Fruit fly (Drosophila melanogaster) whole organism, embryonic: Measurements from ENCODE around the gene CG42833.

Experiments used
- Atf3 ChIP-seq: fragments of 200-800 bp; sonication (Bioruptor generic); optimal IDR thresholded peaks from 3 replicates; lab custom pipeline; 2016; ENCODE audit warnings: missing biosample characterization, missing genetic modification characterization
- Blimp-1 ChIP-seq: fragments of 200-800 bp; sonication (Bioruptor generic); optimal IDR thresholded peaks from 3 replicates; lab custom pipeline; 2018; ENCODE audit warnings: missing biosample characterization, missing genetic modification characterization, mild to moderate bottlenecking, moderate library complexity, missing genetic modification reagents
- CG1024 ChIP-seq: fragments of 200-800 bp; sonication (Bioruptor generic); IDR thresholded peaks from 2 replicates; pipeline ENCODE4 v1.3.6; 2022; ENCODE audit warnings: missing biosample characterization, missing genetic modification characterization
- CG10267 ChIP-seq: fragments of 200-800 bp; sonication (Bioruptor generic); optimal IDR thresholded peaks from 2 replicates; lab custom pipeline; 2018; ENCODE audit warnings: missing biosample characterization, mild to moderate bottlenecking, missing genetic modification characterization, moderate library complexity
- CG10274 ChIP-seq: fragments of 200-800 bp; sonication (Bioruptor generic); optimal IDR thresholded peaks from 3 replicates; lab custom pipeline; 2017; ENCODE audit warnings: missing biosample characterization, mild to moderate bottlenecking, missing genetic modification characterization
- CG1233 ChIP-seq: fragments of 200-800 bp; sonication (Bioruptor generic); optimal IDR thresholded peaks from 4 replicates; lab custom pipeline; 2018; ENCODE audit warnings: missing biosample characterization, mild to moderate bottlenecking, missing genetic modification characterization
- CG1647 ChIP-seq: fragments of 200-800 bp; sonication (Bioruptor generic); optimal IDR thresholded peaks from 3 replicates; lab custom pipeline; 2016; ENCODE audit warnings: missing biosample characterization, missing genetic modification characterization
- CG16863 ChIP-seq: fragments of 200-800 bp; sonication (Bioruptor generic); optimal IDR thresholded peaks from 3 replicates; lab custom pipeline; 2016; ENCODE audit warnings: missing biosample characterization, missing genetic modification characterization
- CG18764 ChIP-seq: fragments of 200-800 bp; sonication (Bioruptor generic); optimal IDR thresholded peaks from 3 replicates; lab custom pipeline; 2016; ENCODE audit warnings: missing biosample characterization, missing genetic modification characterization
- CG2678 ChIP-seq: fragments of 200-800 bp; sonication (Bioruptor generic); optimal IDR thresholded peaks from 3 replicates; lab custom pipeline; 2019; ENCODE audit warnings: missing biosample characterization, mild to moderate bottlenecking, missing genetic modification characterization, moderate library complexity
- CG30020 ChIP-seq: fragments of 200-800 bp; optimal IDR thresholded peaks from 2 replicates; lab custom pipeline; 2019; ENCODE audit warnings: missing biosample characterization, mild to moderate bottlenecking, missing genetic modification characterization, moderate library complexity
- CG31224 ChIP-seq: fragments of 200-800 bp; sonication (Bioruptor generic); IDR thresholded peaks from 2 replicates; pipeline ENCODE4 v1.3.6; 2022; ENCODE audit warnings: missing biosample characterization, missing genetic modification characterization
- CG32767 ChIP-seq: fragments of 200-800 bp; sonication (Bioruptor generic); IDR thresholded peaks from 2 replicates; pipeline ENCODE4 v1.3.6; 2022; ENCODE audit warnings: missing biosample characterization, missing genetic modification characterization
- CG3281 ChIP-seq: fragments of 200-800 bp; sonication (Bioruptor generic); optimal IDR thresholded peaks from 3 replicates; lab custom pipeline; 2017; ENCODE audit warnings: missing biosample characterization, mild to moderate bottlenecking, missing genetic modification characterization
- CG33557 ChIP-seq: fragments of 200-800 bp; sonication (Bioruptor generic); optimal IDR thresholded peaks from 2 replicates; lab custom pipeline; 2019; ENCODE audit warnings: missing biosample characterization, mild to moderate bottlenecking, missing genetic modification characterization, moderate library complexity
- CG3838 ChIP-seq: fragments of 200-800 bp; sonication (Bioruptor generic); optimal IDR thresholded peaks from 3 replicates; lab custom pipeline; 2016; ENCODE audit warnings: missing biosample characterization, missing genetic modification characterization
- CG42726 ChIP-seq: fragments of 200-800 bp; sonication (Bioruptor generic); IDR thresholded peaks from 2 replicates; pipeline ENCODE4 v1.3.6; 2022; ENCODE audit warnings: missing biosample characterization, missing genetic modification characterization; ENCODE audit not compliant: partially characterized antibody
- CG4282 ChIP-seq: fragments of 200-800 bp; sonication (Bioruptor generic); optimal IDR thresholded peaks from 2 replicates; lab custom pipeline; 2016; ENCODE audit warnings: missing biosample characterization, missing genetic modification characterization
- CG4360 ChIP-seq: fragments of 200-800 bp; sonication (Bioruptor generic); IDR thresholded peaks from 2 replicates; pipeline ENCODE4 v1.3.6; 2022; ENCODE audit warnings: missing biosample characterization, missing genetic modification characterization
- CG43689 ChIP-seq: fragments of 200-800 bp; sonication (Bioruptor generic); IDR thresholded peaks from 2 replicates; pipeline ENCODE4 v1.3.6; 2022; ENCODE audit warnings: missing biosample characterization, missing genetic modification characterization
- CG5180 ChIP-seq: fragments of 200-800 bp; sonication (Bioruptor generic); optimal IDR thresholded peaks from 3 replicates; lab custom pipeline; 2017; ENCODE audit warnings: missing biosample characterization, missing genetic modification characterization, mild to moderate bottlenecking, moderate library complexity, missing genetic modification reagents
- CG6683 ChIP-seq: fragments of 200-800 bp; sonication (Bioruptor generic); optimal IDR thresholded peaks from 2 replicates; lab custom pipeline; 2017; ENCODE audit warnings: missing biosample characterization, mild to moderate bottlenecking, missing genetic modification characterization, missing genetic modification reagents
- CG8281 ChIP-seq: fragments of 200-800 bp; sonication (Bioruptor generic); optimal IDR thresholded peaks from 2 replicates; lab custom pipeline; 2018; ENCODE audit warnings: missing biosample characterization, mild to moderate bottlenecking, missing genetic modification characterization, moderate library complexity
- CG9215 ChIP-seq: fragments of 200-800 bp; sonication (Bioruptor generic); IDR thresholded peaks from 2 replicates; pipeline ENCODE4 v1.3.6; 2022; ENCODE audit warnings: missing biosample characterization, missing genetic modification characterization
- CG9727 ChIP-seq: fragments of 200-800 bp; sonication (Bioruptor generic); optimal IDR thresholded peaks from 3 replicates; lab custom pipeline; 2017; ENCODE audit warnings: missing biosample characterization, mild to moderate bottlenecking, missing genetic modification characterization
- CG9876 ChIP-seq: fragments of 200-800 bp; sonication (Bioruptor generic); optimal IDR thresholded peaks from 2 replicates; lab custom pipeline; 2016; ENCODE audit warnings: missing biosample characterization, missing genetic modification characterization
- Camta ChIP-seq: fragments of 200-800 bp; sonication (Bioruptor generic); optimal IDR thresholded peaks from 2 replicates; lab custom pipeline; 2016; ENCODE audit warnings: missing biosample characterization, missing genetic modification characterization
- CrebB ChIP-seq: fragments of 200-800 bp; sonication (Bioruptor generic); optimal IDR thresholded peaks from 3 replicates; lab custom pipeline; 2018; ENCODE audit warnings: missing biosample characterization, mild to moderate bottlenecking, missing genetic modification characterization
- E2f1 ChIP-seq: fragments of 200-800 bp; sonication (Bioruptor generic); IDR thresholded peaks from 2 replicates; pipeline ENCODE4 v1.3.6; 2022; ENCODE audit warnings: missing biosample characterization, missing genetic modification characterization
- Gug ChIP-seq: fragments of 200-800 bp; sonication (Bioruptor generic); IDR thresholded peaks from 4 replicates; pipeline ENCODE4 v1.3.6; 2022; ENCODE audit warnings: missing biosample characterization, missing genetic modification characterization
- HLH3B ChIP-seq: fragments of 200-800 bp; sonication (Bioruptor generic); IDR thresholded peaks from 2 replicates; pipeline ENCODE4 v1.3.6; 2022; ENCODE audit warnings: missing biosample characterization, missing genetic modification characterization
- HLH4C ChIP-seq: fragments of 200-800 bp; sonication (Bioruptor generic); IDR thresholded peaks from 3 replicates; pipeline ENCODE4 v1.3.6; 2022; ENCODE audit warnings: missing biosample characterization, missing genetic modification characterization; ENCODE audit not compliant: partially characterized antibody
- Hmr ChIP-seq: fragments of 200-800 bp; sonication (Bioruptor generic); optimal IDR thresholded peaks from 3 replicates; lab custom pipeline; 2017; ENCODE audit warnings: mild to moderate bottlenecking, missing biosample characterization, missing genetic modification reagents, missing genetic modification characterization
- Med ChIP-seq: fragments of 200-800 bp; sonication (Bioruptor generic); peaks from one replicate; lab custom pipeline; 2016; ENCODE audit warnings: missing biosample characterization, missing genetic modification characterization, mild to moderate bottlenecking, inconsistent platforms, moderate library complexity
- NK7.1 ChIP-seq: fragments of 200-800 bp; sonication (Bioruptor generic); optimal IDR thresholded peaks from 3 replicates; lab custom pipeline; 2016; ENCODE audit warnings: missing biosample characterization, missing genetic modification characterization
- Nf-YB ChIP-seq: fragments of 200-800 bp; sonication (Bioruptor generic); optimal IDR thresholded peaks from 3 replicates; lab custom pipeline; 2019; ENCODE audit warnings: missing biosample characterization, mild to moderate bottlenecking, missing genetic modification characterization, moderate library complexity
- Ptx1 ChIP-seq: fragments of 200-800 bp; sonication (Bioruptor generic); IDR thresholded peaks from 2 replicates; pipeline ENCODE4 v1.3.6; 2022; ENCODE audit warnings: missing biosample characterization, missing genetic modification characterization
- br ChIP-seq: fragments of >200 bp; optimal IDR thresholded peaks from 2 replicates; lab custom pipeline; 2017
- chm ChIP-seq: fragments of 200-800 bp; sonication (Bioruptor generic); IDR thresholded peaks from 2 replicates; pipeline ENCODE4 v1.3.6; 2022; ENCODE audit warnings: missing biosample characterization, missing genetic modification characterization
- fd3F ChIP-seq: fragments of 200-800 bp; sonication (Bioruptor generic); optimal IDR thresholded peaks from 2 replicates; lab custom pipeline; 2018; ENCODE audit warnings: missing biosample characterization, mild to moderate bottlenecking, missing genetic modification characterization, moderate library complexity
- gem ChIP-seq: fragments of 200-800 bp; sonication (Bioruptor generic); optimal IDR thresholded peaks from 2 replicates; lab custom pipeline; 2019; ENCODE audit warnings: missing biosample characterization, mild to moderate bottlenecking, missing genetic modification characterization, moderate library complexity
- grau ChIP-seq: fragments of 200-800 bp; optimal IDR thresholded peaks from 3 replicates; lab custom pipeline; 2019; ENCODE audit warnings: missing biosample characterization, mild to moderate bottlenecking, missing genetic modification characterization, moderate library complexity
- gsb ChIP-seq: fragments of 200-800 bp; sonication (Bioruptor generic); IDR thresholded peaks from 2 replicates; pipeline ENCODE4 v1.3.6; 2022; ENCODE audit warnings: missing biosample characterization, missing genetic modification characterization
- nerfin-2 ChIP-seq: fragments of 200-800 bp; sonication (Bioruptor generic); IDR thresholded peaks from 2 replicates; pipeline ENCODE4 v1.3.6; 2022; ENCODE audit warnings: missing biosample characterization, missing genetic modification characterization; ENCODE audit not compliant: partially characterized antibody
- org-1 ChIP-seq: fragments of 200-800 bp; sonication (Bioruptor generic); optimal IDR thresholded peaks from 2 replicates; lab custom pipeline; 2017; ENCODE audit warnings: missing biosample characterization, missing genetic modification characterization
- pfk ChIP-seq: fragments of 200-800 bp; sonication (Bioruptor generic); optimal IDR thresholded peaks from 2 replicates; lab custom pipeline; 2018; ENCODE audit warnings: missing biosample characterization, mild to moderate bottlenecking, missing genetic modification characterization, moderate library complexity
- seq ChIP-seq: fragments of 200-800 bp; sonication (Bioruptor generic); IDR thresholded peaks from 2 replicates; pipeline ENCODE4 v1.3.6; 2022; ENCODE audit warnings: missing biosample characterization, missing genetic modification characterization
- sqz ChIP-seq: fragments of 200-800 bp; sonication (Bioruptor generic); optimal IDR thresholded peaks from 3 replicates; lab custom pipeline; 2018; ENCODE audit warnings: missing biosample characterization, mild to moderate bottlenecking, missing genetic modification characterization
- sr ChIP-seq: fragments of 200-800 bp; sonication (Bioruptor generic); IDR thresholded peaks from 3 replicates; pipeline ENCODE4 v1.3.6; 2022; ENCODE audit warnings: missing biosample characterization, missing genetic modification characterization
- tap ChIP-seq: fragments of 200-800 bp; optimal IDR thresholded peaks from 3 replicates; lab custom pipeline; 2019; ENCODE audit warnings: missing biosample characterization, mild to moderate bottlenecking, missing genetic modification characterization, moderate library complexity
- twi ChIP-seq: fragments of 200-800 bp; optimal IDR thresholded peaks from 2 replicates; lab custom pipeline; 2019; ENCODE audit warnings: missing biosample characterization, mild to moderate bottlenecking, missing genetic modification characterization, moderate library complexity

Gene CG42833

dm6 chr3L:20195875-20196274 lies 4.0 kb upstream of the CG42833 start (continued):
- no peak for TF ChIP-seq HLH4C (GFP tag; lab: Robert Waterston, UW)
- TF ChIP-seq CG42726: no peak
- peak; percentile 67 for TF ChIP-seq CG2678 (tag; lab: Kevin White, UChicago)
- peak; percentile 69; the same call in 1 of the 2 replicates for TF ChIP-seq HLH3B
- TF ChIP-seq E2f1 (GFP tag; lab: Robert Waterston, UW): no peak
- peak; percentile 75 for TF ChIP-seq gem
- TF ChIP-seq CG3281 (GFP tag; lab: Kevin White, UChicago): no peak
- TF ChIP-seq CrebB (tag; lab: Kevin White, UChicago): no peak
- no peak for TF ChIP-seq CG30020 (tag; lab: Kevin White, UChicago)
- TF ChIP-seq org-1: peak; percentile 31
- TF ChIP-seq CG6683 (GFP tag; lab: Kevin White, UChicago): no peak
- TF ChIP-seq Gug (GFP tag; lab: Robert Waterston, UW): peak; percentile 50; the same call in 2 of the 4 replicates
- peak; percentile 28 for TF ChIP-seq CG10267 (tag; lab: Kevin White, UChicago)
- no peak for TF ChIP-seq CG4282 (GFP tag; lab: Kevin White, UChicago)
- TF ChIP-seq CG33557: peak; percentile 27
- TF ChIP-seq CG1024 (GFP tag; lab: Robert Waterston, UW): 0 out of 2 replicates have a peak, but pooled peaks have one; percentile 44
- TF ChIP-seq pfk (GFP tag; lab: Kevin White, UChicago): no peak
- TF ChIP-seq Hmr (GFP tag; lab: Kevin White, UChicago): no peak
- TF ChIP-seq grau (tag; lab: Kevin White, UChicago): peak; percentile 95
- TF ChIP-seq fd3F: no peak
- no peak for TF ChIP-seq CG9215 (GFP tag; lab: Robert Waterston, UW)
- TF ChIP-seq sqz (GFP tag; lab: Kevin White, UChicago): no peak
- TF ChIP-seq seq (GFP tag; lab: Robert Waterston, UW): peak; percentile 42; the same call in 1 of the 2 replicates
- no peak for TF ChIP-seq NK7.1
- TF ChIP-seq Ptx1: peak; percentile 79
- TF ChIP-seq CG18764 (GFP tag; lab: Kevin White, UChicago): peak; percentile 34
- TF ChIP-seq CG31224 (GFP tag; lab: Robert Waterston, UW): no peak
- TF ChIP-seq CG9727 (GFP tag; lab: Kevin White, UChicago): peak; percentile 31
- TF ChIP-seq CG1233: peak; percentile 52
- no peak for TF ChIP-seq CG8281
- TF ChIP-seq Med (GFP tag; lab: Kevin White, UChicago): peak; percentile 87
- peak; percentile 45; the same call in 1 of the 2 replicates for TF ChIP-seq CG32767 (GFP tag; lab: Robert Waterston, UW)
- TF ChIP-seq CG10274 (GFP tag; lab: Kevin White, UChicago): no peak
- peak; percentile 71 for TF ChIP-seq Blimp-1 (GFP tag; lab: Kevin White, UChicago)
- no peak for TF ChIP-seq Nf-YB
- TF ChIP-seq CG3838: no peak
- peak; percentile 67; the same call in 1 of the 2 replicates for TF ChIP-seq chm (GFP tag; lab: Robert Waterston, UW)
- no peak for TF ChIP-seq nerfin-2 (GFP tag; lab: Robert Waterston, UW)
- peak; percentile 37 for TF ChIP-seq Camta (GFP tag; lab: Kevin White, UChicago)
- TF ChIP-seq br (lab: Kevin White, UChicago): no peak
- TF ChIP-seq CG43689 (GFP tag; lab: Robert Waterston, UW): no peak
- TF ChIP-seq CG1647 (GFP tag; lab: Kevin White, UChicago): peak; percentile 37
- TF ChIP-seq CG16863: peak; percentile 53
- peak; percentile 53 for TF ChIP-seq CG5180 (GFP tag; lab: Kevin White, UChicago)
- no peak for TF ChIP-seq twi (tag; lab: Kevin White, UChicago)
- no peak for TF ChIP-seq CG9876 (GFP tag; lab: Kevin White, UChicago)
- TF ChIP-seq Atf3: peak; percentile 34
- TF ChIP-seq tap (tag; lab: Kevin White, UChicago): peak; percentile 62
- 0 out of 2 replicates have a peak, but pooled peaks have one; percentile 24 for TF ChIP-seq CG4360 (GFP tag; lab: Robert Waterston, UW)
- no peak for TF ChIP-seq sr (GFP tag; lab: Robert Waterston, UW)
- no peak for TF ChIP-seq gsb (GFP tag; lab: Robert Waterston, UW)
